Worm (Caenorhabditis elegans): Measurements from ENCODE around the gene cbs-1.

Gene cbs-1

ce11 chrX:10053742-10054409 lies at the start of gene cbs-1:
cbs-1 (plus strand) TSS chrX:10054275.
- TF ChIP-seq tbx-2 (tag; optimal IDR thresholded peaks at IDR 0.05) (no peak), nhr-25 (tag; optimal IDR thresholded peaks at IDR 0.05) (peak; percentile 38), fkh-10 (GFP tag; optimal IDR thresholded peaks at IDR 0.05) (no peak), ztf-4 (tag; optimal IDR thresholded peaks at IDR 0.05) (no peak), ztf-11 (tag; optimal IDR thresholded peaks at IDR 0.05) (no peak), elt-1 (tag; optimal IDR thresholded peaks at IDR 0.05) (peak; percentile 27), egl-27 (tag; optimal IDR thresholded peaks at IDR 0.05) (no peak), pqm-1 (tag; optimal IDR thresholded peaks at IDR 0.05) (peak; percentile 53), eor-1 (tag; optimal IDR thresholded peaks at IDR 0.05) (no peak), sea-2 (GFP tag; optimal IDR thresholded peaks at IDR 0.05) (no peak), elt-2 (tag; optimal IDR thresholded peaks at IDR 0.05) (peak; percentile 88), lin-39 (tag; optimal IDR thresholded peaks at IDR 0.05) (no peak), pha-4 (tag; optimal IDR thresholded peaks at IDR 0.05) (peak; percentile 19)

DNA sequence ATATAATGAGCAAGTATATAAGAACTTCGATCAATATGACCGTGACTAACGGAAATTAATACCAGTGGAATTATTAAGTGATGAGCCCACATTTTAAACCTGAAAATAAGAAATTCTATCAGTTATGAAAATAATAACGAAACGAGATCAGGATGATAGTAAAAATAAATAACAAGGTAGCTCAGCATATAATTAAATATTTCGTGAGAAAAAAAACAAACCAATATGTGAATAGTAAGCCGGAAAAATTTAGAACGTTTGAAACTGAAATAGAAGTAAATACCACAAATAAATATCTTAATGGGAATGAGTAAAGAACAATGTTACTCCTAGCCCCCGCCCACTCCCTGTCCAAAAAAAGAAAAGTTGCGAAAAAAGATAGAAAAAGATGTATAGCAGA lies 45.4 kb upstream of the cbs-1 start, which contains the start of gene F19C6.3:
Gene F19C6.3 (minus strand): TSS at position 101 of the 400 bp plus-strand sequence.
- no peak for TF ChIP-seq aly-2 (tag; optimal IDR thresholded peaks at IDR 0.05)
- TF ChIP-seq snpc-4 (tag; optimal IDR thresholded peaks at IDR 0.05) = no peak
- no peak for TF ChIP-seq nhr-23 (tag; optimal IDR thresholded peaks at IDR 0.05)
- TF ChIP-seq lin-39 (tag; optimal IDR thresholded peaks at IDR 0.05) = no peak
- TF ChIP-seq nhr-28 (tag; optimal IDR thresholded peaks at IDR 0.05) = no peak
- no peak for TF ChIP-seq eor-1 (tag; optimal IDR thresholded peaks at IDR 0.05)
- TF ChIP-seq nhr-12 (tag; optimal IDR thresholded peaks at IDR 0.05) = no peak
- no peak for TF ChIP-seq egl-5 (tag; optimal IDR thresholded peaks at IDR 0.05)
- TF ChIP-seq sea-2 (GFP tag; optimal IDR thresholded peaks at IDR 0.05) = no peak
- TF ChIP-seq pha-4 (tag; optimal IDR thresholded peaks at IDR 0.05) = no peak
- no peak for TF ChIP-seq ceh-28 (tag; optimal IDR thresholded peaks at IDR 0.05)
- TF ChIP-seq lsy-12 (tag; optimal IDR thresholded peaks at IDR 0.05) = no peak
- no peak for TF ChIP-seq nhr-237 (tag; optimal IDR thresholded peaks at IDR 0.05)
- TF ChIP-seq tbx-2 (tag; optimal IDR thresholded peaks at IDR 0.05) = no peak
- TF ChIP-seq skn-1 (tag; optimal IDR thresholded peaks at IDR 0.05) = no peak
- TF ChIP-seq fkh-2 (tag; optimal IDR thresholded peaks at IDR 0.05) = no peak

DNA sequence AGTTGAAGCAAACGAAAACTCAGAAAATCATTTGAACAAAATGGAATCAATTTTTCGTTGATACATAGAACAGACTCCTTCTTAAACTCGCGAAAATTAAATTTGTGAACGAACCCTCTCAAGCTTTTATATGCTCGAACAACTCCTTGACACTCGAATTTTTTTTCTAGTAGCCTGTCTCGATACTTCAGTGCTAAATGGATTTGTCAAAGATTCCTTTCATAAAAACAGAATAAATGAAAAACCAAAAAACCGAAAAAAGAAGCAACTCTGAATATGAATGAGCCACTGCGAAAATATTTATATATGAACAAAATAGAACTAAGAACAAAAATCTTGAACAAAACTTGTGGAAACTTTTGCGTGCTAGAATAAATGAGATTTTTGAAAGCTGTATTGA lies 44.1 kb upstream of the cbs-1 start:
- TF ChIP-seq nhr-77 (tag; optimal IDR thresholded peaks at IDR 0.05) (no peak), fkh-10 (GFP tag; optimal IDR thresholded peaks at IDR 0.05) (peak; percentile 29)

DNA sequence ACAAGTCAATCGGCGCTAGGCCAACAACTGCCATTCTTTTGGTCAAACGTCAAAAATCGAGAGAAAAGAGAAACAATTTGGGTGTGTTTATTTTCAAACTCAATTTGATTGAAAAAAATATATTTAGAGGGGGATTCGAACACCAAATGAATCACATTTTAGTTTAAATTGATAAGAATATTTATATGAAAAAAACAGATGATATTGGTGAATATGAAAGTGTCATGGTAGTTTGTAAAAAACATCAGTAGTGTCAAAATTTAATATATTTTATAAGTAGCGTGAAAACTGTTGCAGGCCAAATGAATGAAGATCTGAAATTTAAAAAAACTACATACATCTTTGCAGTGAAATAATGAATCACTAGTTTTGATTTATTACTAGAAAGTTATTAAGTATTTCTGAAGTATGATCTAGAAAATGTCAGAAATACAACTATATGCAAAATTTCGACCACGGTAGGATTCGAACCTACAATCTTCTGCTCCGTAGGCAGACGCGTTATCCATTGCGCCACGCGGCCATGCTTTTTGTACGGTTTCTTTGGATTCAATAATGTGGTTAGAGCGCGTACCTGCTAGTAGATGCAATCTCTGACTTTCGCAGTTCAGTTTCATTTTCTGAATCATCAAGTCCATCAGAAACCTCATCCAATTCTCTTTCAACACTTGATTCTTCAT lies 36.0 kb upstream of the cbs-1 start, which contains the start of gene F19C6.4:
Gene F19C6.4 (minus strand): TSS at position 51 of the 680 bp plus-strand sequence.
- TF ChIP-seq elt-2 (tag; optimal IDR thresholded peaks at IDR 0.05) = peak; percentile 12
- peak; percentile 25 for TF ChIP-seq nhr-25 (tag; optimal IDR thresholded peaks at IDR 0.05)
- TF ChIP-seq tbx-2 (tag; optimal IDR thresholded peaks at IDR 0.05) = no peak
- peak; percentile 49 for TF ChIP-seq lsy-12 (tag; optimal IDR thresholded peaks at IDR 0.05)
- no peak for TF ChIP-seq nhr-76 (tag; optimal IDR thresholded peaks at IDR 0.05)
- peak; percentile 31 for TF ChIP-seq nhr-43 (tag; optimal IDR thresholded peaks at IDR 0.05; ENCODE audit: poor library complexity, severe bottlenecking)
- TF ChIP-seq pha-4 (tag; optimal IDR thresholded peaks at IDR 0.05) = no peak
- TF ChIP-seq lin-39 (tag; optimal IDR thresholded peaks at IDR 0.05) = no peak
- peak; percentile 22 for TF ChIP-seq pqm-1 (tag; optimal IDR thresholded peaks at IDR 0.05)

DNA sequence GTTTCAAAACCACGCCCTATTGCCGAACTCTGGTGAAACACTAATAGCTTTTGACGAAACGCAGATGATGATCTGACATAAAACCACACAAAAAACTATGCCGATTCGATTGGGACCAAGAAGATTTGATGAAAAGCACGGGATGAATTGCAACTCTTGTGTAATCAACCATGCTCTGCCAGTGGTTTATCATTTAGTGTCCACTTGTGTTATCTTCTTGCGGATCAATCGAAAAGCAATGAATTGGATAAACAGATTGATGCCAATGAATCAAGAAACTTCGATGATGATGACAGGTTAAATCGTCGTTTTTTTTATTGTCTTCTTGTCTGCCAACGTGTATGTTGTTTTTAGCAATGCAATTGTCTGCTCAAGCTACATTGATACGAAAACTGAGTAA lies 32.1 kb upstream of the cbs-1 start, which contains the start of gene F42G10.1:
Gene F42G10.1 (minus strand): TSS at position 151 of the 400 bp plus-strand sequence.
- peak; percentile 69 for TF ChIP-seq lin-39 (tag; optimal IDR thresholded peaks at IDR 0.05)
- TF ChIP-seq nfya-1 (tag; optimal IDR thresholded peaks at IDR 0.05; ENCODE audit: insufficient read depth) = peak; percentile 6
- TF ChIP-seq egl-5 (tag; optimal IDR thresholded peaks at IDR 0.05) = peak; percentile 89
- TF ChIP-seq elt-3 (tag; optimal IDR thresholded peaks at IDR 0.05) = no peak

ce11 chrX:10026347-10026746 lies 27.7 kb upstream of the cbs-1 start:
- TF ChIP-seq nhr-25 (tag; optimal IDR thresholded peaks at IDR 0.05) (peak; percentile 30), lin-15B (tag; optimal IDR thresholded peaks at IDR 0.05) (no peak), egl-27 (tag; optimal IDR thresholded peaks at IDR 0.05) (peak; percentile 9), lsy-12 (tag; optimal IDR thresholded peaks at IDR 0.05) (peak; percentile 48), ama-1 (optimal IDR thresholded peaks at IDR 0.05) (no peak), elt-2 (tag; optimal IDR thresholded peaks at IDR 0.05) (peak; percentile 4), eor-1 (tag; optimal IDR thresholded peaks at IDR 0.05) (no peak), hmg-11 (tag; optimal IDR thresholded peaks at IDR 0.05) (peak; percentile 49), daf-12 (tag; optimal IDR thresholded peaks at IDR 0.05) (no peak), nhr-28 (tag; optimal IDR thresholded peaks at IDR 0.05) (no peak), ceh-28 (tag; optimal IDR thresholded peaks at IDR 0.05) (peak; percentile 67), nhr-12 (tag; optimal IDR thresholded peaks at IDR 0.05) (no peak), snpc-4 (tag; optimal IDR thresholded peaks at IDR 0.05) (peak; percentile 48), pha-4 (tag; optimal IDR thresholded peaks at IDR 0.05) (peak; percentile 79), nfya-1 (tag; optimal IDR thresholded peaks at IDR 0.05; ENCODE audit: insufficient read depth) (peak; percentile 60), ceh-9 (tag; optimal IDR thresholded peaks at IDR 0.05) (no peak), elt-1 (tag; optimal IDR thresholded peaks at IDR 0.05) (peak; percentile 22), nhr-23 (tag; optimal IDR thresholded peaks at IDR 0.05) (peak; percentile 54), egl-5 (tag; optimal IDR thresholded peaks at IDR 0.05) (peak; percentile 45), lin-39 (tag; optimal IDR thresholded peaks at IDR 0.05) (peak; percentile 49)
